Worm (Caenorhabditis elegans) whole organism, L2 larva: ENCODE measurements around the gene srb-5.

ENCODE experiments used
- C34F6.9 ChIP-seq: fragments of 150-350 bp; optimal IDR thresholded peaks from 2 replicates; lab custom pipeline; 2014; ENCODE audit warnings: missing biosample characterization, missing genetic modification characterization
- F13H6.1 ChIP-seq: sonication (generic microtip); optimal IDR thresholded peaks from 2 replicates; lab custom pipeline; 2016; ENCODE audit warnings: missing genetic modification characterization, missing compliant biosample characterization
- R02D3.7 ChIP-seq: fragments of 150-350 bp; optimal IDR thresholded peaks from 2 replicates; lab custom pipeline; 2014; ENCODE audit warnings: missing biosample characterization, missing genetic modification characterization
- Y55F3AM.14 ChIP-seq: fragments of 200-800 bp; sonication (Bioruptor generic); optimal IDR thresholded peaks from 2 replicates; lab custom pipeline; 2018; ENCODE audit warnings: mild to moderate bottlenecking, missing genetic modification characterization, missing compliant biosample characterization
- ZK546.5 ChIP-seq: sonication (generic microtip); optimal IDR thresholded peaks from 2 replicates; lab custom pipeline; 2017; ENCODE audit warnings: missing biosample characterization, missing genetic modification characterization
- alr-1 ChIP-seq: fragments of 150-350 bp; optimal IDR thresholded peaks from 2 replicates; lab custom pipeline; 2014; ENCODE audit warnings: missing biosample characterization, missing genetic modification characterization
- aly-2 ChIP-seq: fragments of 150-350 bp; optimal IDR thresholded peaks from 2 replicates; lab custom pipeline; 2014; ENCODE audit warnings: missing biosample characterization, missing genetic modification characterization
- ama-1 ChIP-seq: fragments of 150-350 bp; optimal IDR thresholded peaks from 2 replicates; lab custom pipeline; 2018; ENCODE audit warnings: inconsistent platforms
- blmp-1 ChIP-seq: sonication (generic microtip); optimal IDR thresholded peaks from 2 replicates; lab custom pipeline; 2017; ENCODE audit warnings: missing genetic modification characterization, mild to moderate bottlenecking, missing compliant biosample characterization, antibody characterized with exemption, moderate library complexity; ENCODE audit not compliant: insufficient read depth
- ceh-16 ChIP-seq: fragments of 150-350 bp; optimal IDR thresholded peaks from 2 replicates; lab custom pipeline; 2014; ENCODE audit warnings: missing biosample characterization, missing genetic modification characterization
- ceh-82 ChIP-seq: fragments of 150-350 bp; optimal IDR thresholded peaks from 2 replicates; lab custom pipeline; 2014; ENCODE audit warnings: missing biosample characterization, missing genetic modification characterization
- crh-2 ChIP-seq: sonication (generic microtip); optimal IDR thresholded peaks from 2 replicates; lab custom pipeline; 2017; ENCODE audit warnings: missing biosample characterization, missing genetic modification characterization
- dmd-4 ChIP-seq: sonication (generic microtip); optimal IDR thresholded peaks from 2 replicates; lab custom pipeline; 2017; ENCODE audit warnings: missing biosample characterization, missing genetic modification characterization
- egl-27 ChIP-seq: sonication (generic microtip); optimal IDR thresholded peaks from 3 replicates; lab custom pipeline; 2017; ENCODE audit warnings: missing biosample characterization, missing genetic modification reagents, missing genetic modification characterization
- elt-1 ChIP-seq: fragments of 150-350 bp; optimal IDR thresholded peaks from 2 replicates; lab custom pipeline; 2014; ENCODE audit warnings: missing biosample characterization, missing genetic modification characterization
- elt-3 ChIP-seq: sonication (generic microtip); optimal IDR thresholded peaks from 2 replicates; lab custom pipeline; 2017; ENCODE audit warnings: missing biosample characterization, missing genetic modification characterization
- fos-1 ChIP-seq: fragments of 150-350 bp; optimal IDR thresholded peaks from 2 replicates; lab custom pipeline; 2014; ENCODE audit warnings: missing biosample characterization, missing genetic modification characterization
- gmeb-1 ChIP-seq: fragments of 150-350 bp; optimal IDR thresholded peaks from 2 replicates; lab custom pipeline; 2014; ENCODE audit warnings: missing biosample characterization, missing genetic modification characterization
- lin-11 ChIP-seq: fragments of 150-350 bp; sonication (generic microtip); optimal IDR thresholded peaks from 2 replicates; lab custom pipeline; 2014; ENCODE audit warnings: missing biosample characterization, missing genetic modification characterization, inconsistent platforms, mixed read lengths
- lin-13 ChIP-seq: fragments of 150-350 bp; optimal IDR thresholded peaks from 2 replicates; lab custom pipeline; 2014; ENCODE audit warnings: missing biosample characterization, missing genetic modification reagents, missing genetic modification characterization
- lin-39 ChIP-seq: fragments of 150-350 bp; optimal IDR thresholded peaks from 2 replicates; lab custom pipeline; 2014; ENCODE audit warnings: missing biosample characterization, missing genetic modification reagents, missing genetic modification characterization
- lsy-2 ChIP-seq, 2 experiments: fragments of 150-350 bp in 1 of 2; sonication (generic microtip) in 1 of 2; optimal IDR thresholded peaks; 2 replicates each; lab custom pipeline; 2014 to 2017; ENCODE audit warnings: missing biosample characterization in 2 of 2, missing genetic modification characterization in 2 of 2
- mab-5 ChIP-seq: fragments of 150-350 bp; optimal IDR thresholded peaks from 2 replicates; lab custom pipeline; 2014; ENCODE audit warnings: missing biosample characterization, missing genetic modification characterization
- mbf-1 ChIP-seq: sonication (generic microtip); optimal IDR thresholded peaks from 2 replicates; lab custom pipeline; 2017; ENCODE audit warnings: missing biosample characterization, missing genetic modification characterization
- mdl-1 ChIP-seq, 2 experiments: fragments of 150-350 bp in 1 of 2; sonication (generic microtip) in 1 of 2; optimal IDR thresholded peaks; 2 replicates each; lab custom pipeline; 2017; ENCODE audit warnings: missing biosample characterization in 2 of 2, missing genetic modification characterization in 2 of 2
- nhr-10 ChIP-seq: sonication (generic microtip); optimal IDR thresholded peaks from 2 replicates; lab custom pipeline; 2017; ENCODE audit warnings: missing biosample characterization, missing genetic modification characterization
- nhr-11 ChIP-seq: fragments of 150-350 bp; optimal IDR thresholded peaks from 2 replicates; lab custom pipeline; 2014; ENCODE audit warnings: missing biosample characterization, missing genetic modification characterization
- nhr-12 ChIP-seq: fragments of 150-350 bp; optimal IDR thresholded peaks from 2 replicates; lab custom pipeline; 2014; ENCODE audit warnings: missing biosample characterization, missing genetic modification characterization
- nhr-129 ChIP-seq: fragments of 150-350 bp; optimal IDR thresholded peaks from 2 replicates; lab custom pipeline; 2014; ENCODE audit warnings: missing biosample characterization, missing genetic modification characterization
- nhr-21 ChIP-seq: fragments of 150-350 bp; optimal IDR thresholded peaks from 2 replicates; lab custom pipeline; 2014; ENCODE audit warnings: missing biosample characterization, missing genetic modification characterization
- nhr-23 ChIP-seq: fragments of 150-350 bp; optimal IDR thresholded peaks from 2 replicates; lab custom pipeline; 2014; ENCODE audit warnings: missing biosample characterization, missing genetic modification reagents, missing genetic modification characterization
- nhr-237 ChIP-seq: fragments of 150-350 bp; optimal IDR thresholded peaks from 2 replicates; lab custom pipeline; 2014; ENCODE audit warnings: missing biosample characterization, missing genetic modification characterization
- nhr-25 ChIP-seq: fragments of 150-350 bp; sonication (generic microtip); optimal IDR thresholded peaks from 3 replicates; lab custom pipeline; 2014; ENCODE audit warnings: missing biosample characterization, missing genetic modification characterization
- nhr-6 ChIP-seq: fragments of 150-350 bp; optimal IDR thresholded peaks from 2 replicates; lab custom pipeline; 2014; ENCODE audit warnings: missing biosample characterization, missing genetic modification characterization
- nhr-77 ChIP-seq: fragments of 150-350 bp; optimal IDR thresholded peaks from 2 replicates; lab custom pipeline; 2014; ENCODE audit warnings: missing biosample characterization, missing genetic modification characterization
- peb-1 ChIP-seq: fragments of 150-350 bp; optimal IDR thresholded peaks from 2 replicates; lab custom pipeline; 2014; ENCODE audit warnings: missing biosample characterization, missing genetic modification characterization
- sem-4 ChIP-seq: fragments of 150-350 bp; optimal IDR thresholded peaks from 2 replicates; lab custom pipeline; 2014; ENCODE audit warnings: missing biosample characterization, missing genetic modification reagents, missing genetic modification characterization
- skn-1 ChIP-seq: sonication (generic microtip); optimal IDR thresholded peaks from 2 replicates; lab custom pipeline; 2017; ENCODE audit warnings: missing biosample characterization, missing genetic modification characterization
- sma-3 ChIP-seq: sonication (generic microtip); optimal IDR thresholded peaks from 2 replicates; lab custom pipeline; 2016; ENCODE audit warnings: missing genetic modification reagents, missing genetic modification characterization, missing compliant biosample characterization
- sma-9 ChIP-seq, 2 experiments: fragments of 150-350 bp in 1 of 2; sonication (generic microtip) in 1 of 2; optimal IDR thresholded peaks; 2 replicates each; lab custom pipeline; 2014 to 2016; ENCODE audit warnings: missing genetic modification characterization in 2 of 2, mild to moderate bottlenecking in 1 of 2, missing biosample characterization in 1 of 2, missing compliant biosample characterization in 1 of 2, missing genetic modification reagents in 1 of 2, moderate library complexity in 1 of 2
- snpc-4 ChIP-seq: fragments of 150-350 bp; optimal IDR thresholded peaks from 2 replicates; lab custom pipeline; 2014; ENCODE audit warnings: missing biosample characterization, missing genetic modification characterization
- unc-39 ChIP-seq: fragments of 150-350 bp; optimal IDR thresholded peaks from 2 replicates; lab custom pipeline; 2014; ENCODE audit warnings: missing biosample characterization, missing genetic modification characterization
- unc-55 ChIP-seq: fragments of 150-350 bp; sonication (generic microtip); optimal IDR thresholded peaks from 3 replicates; lab custom pipeline; 2014; ENCODE audit warnings: missing biosample characterization, missing genetic modification reagents, missing genetic modification characterization
- unc-62 ChIP-seq: fragments of 150-350 bp; optimal IDR thresholded peaks from 2 replicates; lab custom pipeline; 2014; ENCODE audit warnings: missing biosample characterization, missing genetic modification reagents, missing genetic modification characterization
- zag-1 ChIP-seq: fragments of 150-350 bp; optimal IDR thresholded peaks from 2 replicates; lab custom pipeline; 2014; ENCODE audit warnings: missing biosample characterization, missing genetic modification characterization
- ztf-1 ChIP-seq: fragments of 200-800 bp; sonication (Bioruptor generic); conservative IDR thresholded peaks from 2 replicates; pipeline ENCODE4 v1.3.6; 2022; ENCODE audit warnings: missing genetic modification characterization, missing compliant biosample characterization
- ztf-11 ChIP-seq: sonication (generic microtip); optimal IDR thresholded peaks from 2 replicates; lab custom pipeline; 2017; ENCODE audit warnings: missing biosample characterization, missing genetic modification characterization
- ztf-4 ChIP-seq: fragments of 150-350 bp; optimal IDR thresholded peaks from 2 replicates; lab custom pipeline; 2014; ENCODE audit warnings: missing biosample characterization, missing genetic modification characterization

Gene srb-5

ce11 chrII:5183207-5183606 lies 20.0 kb upstream of the srb-5 start:
- TF ChIP-seq mab-5 (no peak), lsy-2 (tag; optimal IDR thresholded peaks at IDR 0.05; lab: Kevin White, UChicago) (peak in 1 of 2 experiments; percentile 38), nhr-25 (tag; lab: Kevin White, UChicago) (peak; percentile 40), nhr-10 (tag; lab: Kevin White, UChicago) (no peak), crh-2 (no peak)

ce11 chrII:5182451-5182850 lies 19.3 kb upstream of the srb-5 start:
- TF ChIP-seq ztf-1 (GFP tag; lab: Robert Waterston, UW) (no peak), aly-2 (tag; lab: Kevin White, UChicago) (no peak), dmd-4 (no peak), ztf-4 (tag; lab: Kevin White, UChicago) (no peak), alr-1 (tag; lab: Kevin White, UChicago) (no peak), unc-62 (GFP tag; lab: Kevin White, UChicago) (no peak), unc-55 (GFP tag; lab: Kevin White, UChicago) (no peak), peb-1 (tag; lab: Kevin White, UChicago) (no peak), elt-1 (tag; lab: Kevin White, UChicago) (no peak), blmp-1 (tag; lab: Kevin White, UChicago) (peak; percentile 81), crh-2 (no peak), nhr-10 (tag; lab: Kevin White, UChicago) (no peak), egl-27 (tag; lab: Kevin White, UChicago) (no peak), sma-9 (GFP tag; optimal IDR thresholded peaks at IDR 0.05; lab: Kevin White, UChicago) (peak; percentile 81), sma-9 (tag; optimal IDR thresholded peaks at IDR 0.05; lab: Kevin White, UChicago) (no peak), C34F6.9 (tag; lab: Kevin White, UChicago) (peak; percentile 67), zag-1 (tag; lab: Kevin White, UChicago) (peak; percentile 41), nhr-25 (tag; lab: Kevin White, UChicago) (peak; percentile 56), nhr-21 (peak; percentile 62), gmeb-1 (peak; percentile 66), lin-11 (no peak), R02D3.7 (tag; lab: Kevin White, UChicago) (no peak), elt-3 (tag; lab: Kevin White, UChicago) (no peak), nhr-129 (tag; lab: Kevin White, UChicago) (peak; percentile 88), lsy-2 (tag; optimal IDR thresholded peaks at IDR 0.05; lab: Kevin White, UChicago) (peak in 1 of 2 experiments; percentile 74), nhr-237 (tag; lab: Kevin White, UChicago) (no peak), mbf-1 (tag; lab: Kevin White, UChicago) (no peak), lin-13 (GFP tag; lab: Kevin White, UChicago) (peak; percentile 44), ZK546.5 (tag; lab: Kevin White, UChicago) (no peak), sem-4 (tag; lab: Kevin White, UChicago) (peak; percentile 44), snpc-4 (tag; lab: Kevin White, UChicago) (no peak), F13H6.1 (tag; lab: Kevin White, UChicago) (peak; percentile 70), nhr-12 (tag; lab: Kevin White, UChicago) (no peak), ztf-11 (tag; lab: Kevin White, UChicago) (no peak), nhr-23 (tag; lab: Kevin White, UChicago) (no peak), unc-39 (no peak), Y55F3AM.14 (GFP tag; lab: Kevin White, UChicago) (no peak), nhr-77 (tag; lab: Kevin White, UChicago) (no peak), lin-39 (tag; lab: Kevin White, UChicago) (no peak), ama-1 (lab: Kevin White, UChicago) (no peak), ceh-16 (tag; lab: Kevin White, UChicago) (no peak), mab-5 (no peak), ceh-82 (tag; lab: Kevin White, UChicago) (no peak), nhr-6 (tag; lab: Kevin White, UChicago) (no peak), fos-1 (tag; lab: Kevin White, UChicago) (peak; percentile 76), mdl-1 (tag; optimal IDR thresholded peaks at IDR 0.05; lab: Kevin White, UChicago) (peak in 1 of 2 experiments; percentile 45), nhr-11 (tag; lab: Kevin White, UChicago) (no peak), skn-1 (tag; lab: Kevin White, UChicago) (no peak), sma-3 (GFP tag; lab: Kevin White, UChicago) (peak; percentile 47)
